Worm (Caenorhabditis elegans): ENCODE results near the gene C27D9.2.
A peak's percentile ranks its signal among the peaks of the same experiment; 100 is the strongest.

The C27D9.2 gene

ce11 chrII:4797071-4797470 is 40.4 kb upstream of the C27D9.2 start, which contains the start of gene C33F10.14:
Gene C33F10.14, plus strand, starts transcription at chrII:4797371.
- no peak for TF ChIP-seq F55B11.4 (tag; optimal IDR thresholded peaks at IDR 0.05; ENCODE audit: borderline replicate concordance, insufficient read depth)
- no peak for TF ChIP-seq madf-6 (GFP tag; IDR thresholded peaks at IDR 0.05)
- no peak for TF ChIP-seq gei-17 (GFP tag; optimal IDR thresholded peaks at IDR 0.05)
- no peak for TF ChIP-seq efl-1 (GFP tag; optimal IDR thresholded peaks at IDR 0.05)
- TF ChIP-seq ceh-58 (GFP tag; IDR thresholded peaks at IDR 0.05), result no peak

DNA sequence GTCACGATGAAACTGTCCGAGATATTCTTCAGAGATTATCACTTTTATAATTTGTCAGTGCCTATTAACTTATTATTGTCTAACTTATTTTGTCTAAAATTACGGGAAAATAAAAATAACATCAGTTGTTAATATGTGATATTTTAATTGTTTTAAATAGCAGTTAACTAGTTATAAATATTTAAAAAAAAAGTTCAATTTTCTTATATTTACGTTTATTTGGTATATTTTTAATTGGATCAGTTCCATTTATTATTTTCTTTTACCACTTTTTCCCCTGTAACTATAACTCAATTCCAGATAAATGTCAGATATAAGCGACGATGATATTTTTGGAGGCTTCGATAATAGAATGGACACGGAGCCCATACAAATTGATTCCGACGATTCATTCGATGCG is 38.8 kb upstream of the C27D9.2 start, which contains the start of gene C33F10.4:
Gene C33F10.4 (plus strand): TSS at position 301 of the 400 bp plus-strand sequence.
- TF ChIP-seq lin-54 (GFP tag; optimal IDR thresholded peaks at IDR 0.05), result no peak
- TF ChIP-seq ztf-22 (GFP tag; optimal IDR thresholded peaks at IDR 0.05), result no peak
- no peak for TF ChIP-seq madf-6 (GFP tag; IDR thresholded peaks at IDR 0.05)
- TF ChIP-seq Y95B8A.8 (GFP tag; IDR thresholded peaks at IDR 0.05), result no peak
- no peak for TF ChIP-seq ceh-79 (tag; optimal IDR thresholded peaks at IDR 0.05)
- TF ChIP-seq pha-4 (tag; optimal IDR thresholded peaks at IDR 0.05), result no peak
- TF ChIP-seq F37B4.10 (GFP tag; IDR thresholded peaks at IDR 0.05), result no peak
- no peak for TF ChIP-seq ceh-91 (GFP tag; IDR thresholded peaks at IDR 0.05)

- TF ChIP-seq ama-1 (optimal IDR thresholded peaks at IDR 0.05), result no peak
- no peak for TF ChIP-seq ama-1 (GFP tag; optimal IDR thresholded peaks at IDR 0.05)
- no peak for TF ChIP-seq somi-1 (GFP tag; optimal IDR thresholded peaks at IDR 0.05)
- TF ChIP-seq attf-6 (GFP tag; IDR thresholded peaks at IDR 0.05), result 0 out of 2 replicates have a peak, but pooled peaks have one; percentile 12
- TF ChIP-seq nfyb-1 (GFP tag; IDR thresholded peaks at IDR 0.05), result no peak
These were observed 36.7 kb upstream of the C27D9.2 start for ce11 chrII:4793320-4793719.

DNA sequence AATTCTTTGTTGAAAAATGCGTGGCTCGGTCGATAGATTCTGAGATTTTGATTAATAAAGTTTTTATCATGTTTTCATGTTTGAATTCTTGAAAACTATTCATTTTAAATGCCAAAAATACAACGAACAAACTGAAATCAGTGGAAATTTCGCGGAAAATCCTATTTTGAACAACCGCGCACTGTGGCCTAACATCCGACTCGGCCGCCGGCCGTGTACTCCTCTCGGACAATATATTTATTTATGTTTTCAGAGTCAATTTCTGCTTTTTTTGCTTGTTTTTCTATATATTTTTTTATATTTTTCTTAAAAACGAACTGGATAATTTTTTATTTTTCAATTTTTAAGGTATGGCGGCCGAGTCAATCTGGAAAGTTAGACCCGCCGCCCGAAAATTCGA is 34.6 kb upstream of the C27D9.2 start, which contains the start of gene F26G1.1:
Gene F26G1.1 (plus strand): TSS at position 347 of the 400 bp plus-strand sequence.
- TF ChIP-seq egl-18 (GFP tag; IDR thresholded peaks at IDR 0.05) (no peak), snpc-4 (GFP tag; optimal IDR thresholded peaks at IDR 0.05) (no peak), snpc-4 (tag; optimal IDR thresholded peaks at IDR 0.05) (peak in 1 of 4 experiments; percentile 25), hrde-1 (tag; optimal IDR thresholded peaks at IDR 0.05; ENCODE audit: borderline replicate concordance) (peak; percentile 52), lag-1 (GFP tag; IDR thresholded peaks at IDR 0.05) (no peak), egrh-3 (GFP tag; IDR thresholded peaks at IDR 0.05) (peak; percentile 37), C17E4.6 (GFP tag; IDR thresholded peaks at IDR 0.05) (no peak), ccch-3 (GFP tag; optimal IDR thresholded peaks at IDR 0.05) (no peak), ceh-27 (GFP tag; optimal IDR thresholded peaks at IDR 0.05) (peak; percentile 77), F49E8.2 (tag; optimal IDR thresholded peaks at IDR 0.05; ENCODE audit: insufficient read depth) (no peak), F37B4.10 (GFP tag; IDR thresholded peaks at IDR 0.05) (no peak), Y95B8A.8 (GFP tag; IDR thresholded peaks at IDR 0.05) (no peak), sptf-2 (GFP tag; optimal IDR thresholded peaks at IDR 0.05) (no peak), gei-17 (GFP tag; optimal IDR thresholded peaks at IDR 0.05) (no peak), bed-2 (GFP tag; IDR thresholded peaks at IDR 0.05) (peak; percentile 60; the same call in 1 of the 2 replicates), dox-1 (GFP tag; IDR thresholded peaks at IDR 0.05) (peak; percentile 54; the same call in 1 of the 2 replicates), die-1 (tag; optimal IDR thresholded peaks at IDR 0.05) (no peak), F22D6.2 (tag; optimal IDR thresholded peaks at IDR 0.05) (peak; percentile 51), pha-4 (tag; optimal IDR thresholded peaks at IDR 0.05) (no peak), attf-6 (GFP tag; IDR thresholded peaks at IDR 0.05) (no peak), tbp1 (GFP tag; optimal IDR thresholded peaks at IDR 0.05) (no peak), ama-1 (optimal IDR thresholded peaks at IDR 0.05) (no peak), ama-1 (GFP tag; optimal IDR thresholded peaks at IDR 0.05) (no peak), nfyb-1 (GFP tag; IDR thresholded peaks at IDR 0.05) (peak; percentile 53; the same call in 1 of the 2 replicates), fkh-3 (tag; optimal IDR thresholded peaks at IDR 0.05) (no peak), cebp-1 (GFP tag; IDR thresholded peaks at IDR 0.05) (no peak), cebp-1 (tag; optimal IDR thresholded peaks at IDR 0.05) (no peak), unc-62 (GFP tag; optimal IDR thresholded peaks at IDR 0.05) (no peak), B0336.3 (GFP tag; IDR thresholded peaks at IDR 0.05) (no peak), Y53G8AR.9 (GFP tag; conservative IDR thresholded peaks at IDR 0.05) (no peak), B0019.2 (GFP tag; conservative IDR thresholded peaks at IDR 0.05) (no peak), nhr-80 (tag; optimal IDR thresholded peaks at IDR 0.05) (no peak), let-607 (tag; optimal IDR thresholded peaks at IDR 0.05) (peak in 1 of 2 experiments; percentile 34), F23B12.7 (tag; optimal IDR thresholded peaks at IDR 0.05; ENCODE audit: insufficient read depth) (peak; percentile 2)
